Fruit fly (Drosophila melanogaster) whole organism, embryonic: ENCODE measurements around the gene CG1233.

ENCODE experiments used
- Abd-B ChIP-seq: fragments of 200-800 bp; sonication (Bioruptor generic); optimal IDR thresholded peaks from 2 replicates; lab custom pipeline; 2018; ENCODE audit warnings: missing biosample characterization, mild to moderate bottlenecking, missing genetic modification characterization, moderate library complexity
- Aef1 ChIP-seq: fragments of 200-800 bp; sonication (Bioruptor generic); IDR thresholded peaks from 3 replicates; pipeline ENCODE4 v1.3.6; 2022; ENCODE audit warnings: missing biosample characterization, missing genetic modification characterization
- BEAF-32 ChIP-seq: fragments of 200-800 bp; sonication (Bioruptor generic); optimal IDR thresholded peaks from 3 replicates; lab custom pipeline; 2017; ENCODE audit warnings: missing biosample characterization, missing genetic modification characterization, mild to moderate bottlenecking, moderate library complexity, missing genetic modification reagents
- CG1024 ChIP-seq: fragments of 200-800 bp; sonication (Bioruptor generic); IDR thresholded peaks from 2 replicates; pipeline ENCODE4 v1.3.6; 2022; ENCODE audit warnings: missing biosample characterization, missing genetic modification characterization
- CG10431 ChIP-seq: fragments of 200-800 bp; sonication (Bioruptor generic); optimal IDR thresholded peaks from 3 replicates; lab custom pipeline; 2018; ENCODE audit warnings: missing biosample characterization, mild to moderate bottlenecking, missing genetic modification characterization
- CG10959 ChIP-seq: fragments of 200-800 bp; sonication (Bioruptor generic); IDR thresholded peaks from 2 replicates; pipeline ENCODE4 v1.3.6; 2022; ENCODE audit warnings: missing biosample characterization, missing genetic modification characterization
- CG11247 ChIP-seq: fragments of 200-800 bp; sonication (Bioruptor generic); IDR thresholded peaks from 2 replicates; pipeline ENCODE4 v1.3.6; 2022; ENCODE audit warnings: missing biosample characterization, missing genetic modification characterization
- CG12942 ChIP-seq: fragments of 200-800 bp; sonication (Bioruptor generic); optimal IDR thresholded peaks from 3 replicates; lab custom pipeline; 2016; ENCODE audit warnings: missing biosample characterization, missing genetic modification characterization
- CG13123 ChIP-seq: fragments of 200-800 bp; sonication (Bioruptor generic); optimal IDR thresholded peaks from 2 replicates; lab custom pipeline; 2016; ENCODE audit warnings: missing biosample characterization, missing genetic modification characterization
- CG14014 ChIP-seq: fragments of 200-800 bp; sonication (Bioruptor generic); IDR thresholded peaks from 2 replicates; pipeline ENCODE4 v1.3.6; 2022; ENCODE audit warnings: missing biosample characterization, missing genetic modification characterization
- CG15011 ChIP-seq: fragments of 200-800 bp; sonication (Bioruptor generic); optimal IDR thresholded peaks from 3 replicates; lab custom pipeline; 2018; ENCODE audit warnings: missing biosample characterization, mild to moderate bottlenecking, missing genetic modification characterization
- CG15601 ChIP-seq: fragments of 200-800 bp; sonication (Bioruptor generic); optimal IDR thresholded peaks from 3 replicates; lab custom pipeline; 2019; ENCODE audit warnings: missing biosample characterization, mild to moderate bottlenecking, missing genetic modification characterization, moderate library complexity
- CG16863 ChIP-seq: fragments of 200-800 bp; sonication (Bioruptor generic); optimal IDR thresholded peaks from 3 replicates; lab custom pipeline; 2016; ENCODE audit warnings: missing biosample characterization, missing genetic modification characterization
- CG17385 ChIP-seq: fragments of 200-800 bp; sonication (Bioruptor generic); optimal IDR thresholded peaks from 3 replicates; lab custom pipeline; 2018; ENCODE audit warnings: missing biosample characterization, mild to moderate bottlenecking, missing genetic modification characterization
- CG2199 ChIP-seq: fragments of 200-800 bp; sonication (Bioruptor generic); IDR thresholded peaks from 3 replicates; pipeline ENCODE4 v1.3.6; 2022; ENCODE audit warnings: missing biosample characterization, missing genetic modification characterization
- CG30020 ChIP-seq: fragments of 200-800 bp; optimal IDR thresholded peaks from 2 replicates; lab custom pipeline; 2019; ENCODE audit warnings: missing biosample characterization, mild to moderate bottlenecking, missing genetic modification characterization, moderate library complexity
- CG31224 ChIP-seq: fragments of 200-800 bp; sonication (Bioruptor generic); IDR thresholded peaks from 2 replicates; pipeline ENCODE4 v1.3.6; 2022; ENCODE audit warnings: missing biosample characterization, missing genetic modification characterization
- CG33213 ChIP-seq: fragments of 200-800 bp; sonication (Bioruptor generic); optimal IDR thresholded peaks from 3 replicates; lab custom pipeline; 2016; ENCODE audit warnings: missing biosample characterization, missing genetic modification characterization
- CG4328 ChIP-seq: fragments of 200-800 bp; sonication (Bioruptor generic); optimal IDR thresholded peaks from 3 replicates; lab custom pipeline; 2017; ENCODE audit warnings: missing biosample characterization, missing genetic modification reagents, missing genetic modification characterization
- CG43689 ChIP-seq: fragments of 200-800 bp; sonication (Bioruptor generic); IDR thresholded peaks from 2 replicates; pipeline ENCODE4 v1.3.6; 2022; ENCODE audit warnings: missing biosample characterization, missing genetic modification characterization
- CG5180 ChIP-seq: fragments of 200-800 bp; sonication (Bioruptor generic); optimal IDR thresholded peaks from 3 replicates; lab custom pipeline; 2017; ENCODE audit warnings: missing biosample characterization, missing genetic modification characterization, mild to moderate bottlenecking, moderate library complexity, missing genetic modification reagents
- CG6765 ChIP-seq: fragments of 200-800 bp; sonication (Bioruptor generic); optimal IDR thresholded peaks from 3 replicates; lab custom pipeline; 2017; ENCODE audit warnings: missing biosample characterization, mild to moderate bottlenecking, missing genetic modification characterization
- CG7839 ChIP-seq: fragments of 200-800 bp; sonication (Bioruptor generic); optimal IDR thresholded peaks from 3 replicates; lab custom pipeline; 2018; ENCODE audit warnings: missing biosample characterization, mild to moderate bottlenecking, missing genetic modification characterization, moderate library complexity
- CG8924 ChIP-seq: fragments of 200-800 bp; optimal IDR thresholded peaks from 3 replicates; lab custom pipeline; 2019; ENCODE audit warnings: missing biosample characterization, mild to moderate bottlenecking, missing genetic modification characterization, moderate library complexity
- CG9609 ChIP-seq: fragments of 200-800 bp; sonication (Bioruptor generic); optimal IDR thresholded peaks from 3 replicates; lab custom pipeline; 2016; ENCODE audit warnings: missing biosample characterization, missing genetic modification characterization
- CoRest ChIP-seq: fragments of 200-800 bp; sonication (Bioruptor generic); optimal IDR thresholded peaks from 3 replicates; lab custom pipeline; 2018; ENCODE audit warnings: missing biosample characterization, mild to moderate bottlenecking, missing genetic modification characterization, moderate library complexity
- D19A ChIP-seq: fragments of 200-800 bp; optimal IDR thresholded peaks from 3 replicates; lab custom pipeline; 2019; ENCODE audit warnings: missing biosample characterization, mild to moderate bottlenecking, missing genetic modification characterization, moderate library complexity
- ERR ChIP-seq: fragments of 200-800 bp; sonication (Bioruptor generic); optimal IDR thresholded peaks from 2 replicates; lab custom pipeline; 2016; ENCODE audit warnings: missing biosample characterization, missing genetic modification characterization
- H2.0 ChIP-seq: fragments of 200-800 bp; sonication (Bioruptor generic); IDR thresholded peaks from 2 replicates; pipeline ENCODE4 v1.3.6; 2022; ENCODE audit warnings: missing biosample characterization, missing genetic modification characterization
- Lhr ChIP-seq: fragments of 200-800 bp; sonication (Bioruptor generic); optimal IDR thresholded peaks from 3 replicates; lab custom pipeline; 2017; ENCODE audit warnings: mild to moderate bottlenecking, missing biosample characterization, missing genetic modification reagents, missing genetic modification characterization
- Max ChIP-seq: fragments of 200-800 bp; sonication (Bioruptor generic); optimal IDR thresholded peaks from 2 replicates; lab custom pipeline; 2016; ENCODE audit warnings: missing biosample characterization, mild to moderate bottlenecking, missing genetic modification characterization
- TFAM ChIP-seq: fragments of 200-800 bp; sonication (Bioruptor generic); optimal IDR thresholded peaks from 2 replicates; lab custom pipeline; 2017; ENCODE audit warnings: missing biosample characterization, missing genetic modification characterization, inconsistent platforms
- Vsx1 ChIP-seq: fragments of 200-800 bp; sonication (Bioruptor generic); optimal IDR thresholded peaks from 2 replicates; lab custom pipeline; 2017; ENCODE audit warnings: missing biosample characterization, mild to moderate bottlenecking, missing genetic modification characterization, missing genetic modification reagents
- Xbp1 ChIP-seq: fragments of 200-800 bp; sonication (Bioruptor generic); optimal IDR thresholded peaks from 3 replicates; lab custom pipeline; 2016; ENCODE audit warnings: missing biosample characterization, mild to moderate bottlenecking, missing genetic modification characterization
- bbx ChIP-seq: fragments of 200-800 bp; sonication (Bioruptor generic); IDR thresholded peaks from 2 replicates; pipeline ENCODE4 v1.3.6; 2022; ENCODE audit warnings: missing biosample characterization, missing genetic modification characterization; ENCODE audit not compliant: partially characterized antibody
- corto ChIP-seq: fragments of 200-800 bp; sonication (Bioruptor generic); optimal IDR thresholded peaks from 2 replicates; lab custom pipeline; 2016; ENCODE audit warnings: missing biosample characterization, mild to moderate bottlenecking, missing genetic modification characterization, moderate library complexity
- fd96Cb ChIP-seq: fragments of 200-800 bp; sonication (Bioruptor generic); optimal IDR thresholded peaks from 2 replicates; lab custom pipeline; 2018; ENCODE audit warnings: missing biosample characterization, mild to moderate bottlenecking, missing genetic modification characterization, moderate library complexity
- gcm ChIP-seq: fragments of 200-800 bp; sonication (Bioruptor generic); optimal IDR thresholded peaks from 2 replicates; lab custom pipeline; 2019; ENCODE audit warnings: missing biosample characterization, mild to moderate bottlenecking, missing genetic modification characterization, moderate library complexity
- insv ChIP-seq, 2 experiments: fragments of 200-800 bp; sonication (Bioruptor generic); optimal IDR thresholded peaks; 3 replicates each; lab custom pipeline; 2016 to 2018; ENCODE audit warnings: missing biosample characterization in 2 of 2, missing genetic modification characterization in 2 of 2
- maf-S ChIP-seq: fragments of 200-800 bp; sonication (Bioruptor generic); optimal IDR thresholded peaks from 2 replicates; lab custom pipeline; 2016; ENCODE audit warnings: missing biosample characterization, missing genetic modification characterization
- prd ChIP-seq, 3 experiments: fragments of >200 bp in 2 of 3; fragments of 200-800 bp in 1 of 3; sonication (Bioruptor generic) in 1 of 3; optimal IDR thresholded peaks in 2 of 3; IDR thresholded peaks in 1 of 3; 2 replicates in 2 of 3; 3 replicates in 1 of 3; pipeline versions ENCODE4 v1.3.6 to Lab custom; 2017 to 2022; ENCODE audit warnings: missing biosample characterization in 1 of 3, missing genetic modification characterization in 1 of 3
- row ChIP-seq: fragments of 200-800 bp; sonication (Bioruptor generic); IDR thresholded peaks from 3 replicates; pipeline ENCODE4 v1.3.6; 2022; ENCODE audit warnings: missing biosample characterization, missing genetic modification characterization
- sens-2 ChIP-seq: fragments of 200-800 bp; sonication (Bioruptor generic); IDR thresholded peaks from 2 replicates; pipeline ENCODE4 v1.3.6; 2022; ENCODE audit warnings: missing biosample characterization, missing genetic modification characterization
- seq ChIP-seq: fragments of 200-800 bp; sonication (Bioruptor generic); IDR thresholded peaks from 2 replicates; pipeline ENCODE4 v1.3.6; 2022; ENCODE audit warnings: missing biosample characterization, missing genetic modification characterization
- stc ChIP-seq: fragments of 200-800 bp; sonication (Bioruptor generic); IDR thresholded peaks from 2 replicates; pipeline ENCODE4 v1.3.6; 2022; ENCODE audit warnings: missing biosample characterization, missing genetic modification characterization
- tio ChIP-seq: fragments of 200-800 bp; sonication (Bioruptor generic); optimal IDR thresholded peaks from 2 replicates; lab custom pipeline; 2017; ENCODE audit warnings: missing biosample characterization, missing genetic modification characterization, inconsistent platforms
- usp ChIP-seq: fragments of >200 bp; optimal IDR thresholded peaks from 2 replicates; lab custom pipeline; 2017; ENCODE audit warnings: missing biosample characterization, missing genetic modification characterization
- zfh1 ChIP-seq: fragments of 200-800 bp; sonication (Bioruptor generic); IDR thresholded peaks from 3 replicates; pipeline ENCODE4 v1.3.6; 2022; ENCODE audit warnings: missing biosample characterization, missing genetic modification characterization

CG1233 gene

DNA sequence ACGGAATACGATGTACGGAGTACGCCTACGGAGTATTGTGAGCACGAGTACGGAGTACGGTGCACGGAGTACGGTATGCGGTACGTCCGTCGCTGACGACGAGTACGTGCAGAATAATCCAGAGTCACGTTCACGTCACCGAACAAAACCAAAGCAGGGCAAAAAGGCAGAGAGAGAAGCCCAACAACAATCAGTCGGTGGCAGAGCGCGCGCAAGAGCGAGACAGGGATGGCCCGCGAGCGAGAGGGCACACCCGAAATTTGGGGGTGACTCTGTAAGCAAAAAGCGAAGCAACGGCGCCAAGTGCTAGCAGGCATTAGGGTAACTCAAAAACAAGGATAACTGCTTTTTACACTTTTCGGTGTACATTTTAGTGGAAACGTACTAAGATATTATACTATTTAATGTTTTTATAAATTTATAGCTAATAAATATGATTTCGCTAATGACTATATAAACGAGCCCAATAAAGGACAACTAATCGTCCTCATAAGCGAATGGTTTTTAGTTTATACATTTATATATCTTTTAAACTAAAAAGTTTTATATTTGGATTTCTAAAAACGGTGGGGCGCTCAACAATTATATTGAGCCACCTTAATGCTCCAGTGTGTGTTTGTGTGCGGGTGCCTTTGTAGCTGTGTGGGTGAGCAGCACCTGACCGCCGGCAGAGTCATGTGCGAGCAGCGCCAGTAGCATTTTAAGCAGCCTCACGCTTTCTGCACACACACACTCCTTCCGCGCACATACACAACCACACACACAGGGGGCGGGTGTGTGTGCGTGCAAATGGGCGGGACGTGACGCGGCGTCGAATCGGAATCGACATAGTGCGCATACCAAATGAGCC, 16.2 kb downstream of the CG1233 start (continued):
- peak; percentile 75 for TF ChIP-seq Lhr (GFP tag; lab: Kevin White, UChicago)
- 0 out of 2 replicates have a peak, but pooled peaks have one; percentile 34 for TF ChIP-seq bbx (GFP tag; lab: Robert Waterston, UW)
- TF ChIP-seq gcm = peak; percentile 92
- peak; percentile 82 for TF ChIP-seq Xbp1
- no peak for TF ChIP-seq BEAF-32 (GFP tag; lab: Kevin White, UChicago)
- peak; percentile 75 for TF ChIP-seq CG5180 (GFP tag; lab: Kevin White, UChicago)
- peak; percentile 71 for TF ChIP-seq CG30020 (tag; lab: Kevin White, UChicago)
- TF ChIP-seq CG15011 = peak; percentile 83
- peak; percentile 87 for TF ChIP-seq CG10431 (GFP tag; lab: Kevin White, UChicago)
- TF ChIP-seq insv (GFP tag; optimal IDR thresholded peaks at IDR 0.05; lab: Kevin White, UChicago) = peak in 1 of 2 experiments; percentile 67
- peak; percentile 94 for TF ChIP-seq CG6765 (GFP tag; lab: Kevin White, UChicago)
- TF ChIP-seq usp (GFP tag; lab: Kevin White, UChicago) = no peak
- TF ChIP-seq CG4328 = peak; percentile 91
- TF ChIP-seq ERR (GFP tag; lab: Kevin White, UChicago) = no peak
- no peak for TF ChIP-seq corto (GFP tag; lab: Kevin White, UChicago)
- peak; percentile 89 for TF ChIP-seq Vsx1
- TF ChIP-seq H2.0 (GFP tag; lab: Robert Waterston, UW) = peak; percentile 53
- TF ChIP-seq CG2199 (GFP tag; lab: Robert Waterston, UW) = no peak
- TF ChIP-seq stc = peak; percentile 78
- TF ChIP-seq sens-2 = no peak
- TF ChIP-seq CG33213 (GFP tag; lab: Kevin White, UChicago) = no peak
- peak; percentile 78 for TF ChIP-seq seq (GFP tag; lab: Robert Waterston, UW)
- no peak for TF ChIP-seq prd (optimal IDR thresholded peaks at IDR 0.05; lab: Kevin White, UChicago)
- peak; percentile 72 for TF ChIP-seq prd (GFP tag; IDR thresholded peaks at IDR 0.05; lab: Robert Waterston, UW)
- peak; percentile 84 for TF ChIP-seq CG14014 (GFP tag; lab: Robert Waterston, UW)
- TF ChIP-seq zfh1 (GFP tag; lab: Robert Waterston, UW) = peak; percentile 78
- peak; percentile 74 for TF ChIP-seq Max (GFP tag; lab: Kevin White, UChicago)
- peak; percentile 92 for TF ChIP-seq fd96Cb (tag; lab: Kevin White, UChicago)
- TF ChIP-seq CG17385 (GFP tag; lab: Kevin White, UChicago) = peak; percentile 90
- peak; percentile 89 for TF ChIP-seq D19A (tag; lab: Kevin White, UChicago)
- TF ChIP-seq CG10959 (GFP tag; lab: Robert Waterston, UW) = peak; percentile 70
- peak; percentile 45 for TF ChIP-seq CG31224 (GFP tag; lab: Robert Waterston, UW)
- TF ChIP-seq CG12942 (GFP tag; lab: Kevin White, UChicago) = peak; percentile 69
- TF ChIP-seq CG16863 = no peak
- TF ChIP-seq CoRest (tag; lab: Kevin White, UChicago) = peak; percentile 91
- peak; percentile 95 for TF ChIP-seq CG8924 (tag; lab: Kevin White, UChicago)
- TF ChIP-seq CG13123 (GFP tag; lab: Kevin White, UChicago) = peak; percentile 66
- TF ChIP-seq CG15601 (tag; lab: Kevin White, UChicago) = peak; percentile 93
- no peak for TF ChIP-seq TFAM (GFP tag; lab: Kevin White, UChicago)
- peak; percentile 94 for TF ChIP-seq CG7839 (tag; lab: Kevin White, UChicago)
- peak; percentile 73; the same call in 2 of the 3 replicates for TF ChIP-seq row
- no peak for TF ChIP-seq CG9609 (GFP tag; lab: Kevin White, UChicago)
- peak; percentile 83 for TF ChIP-seq tio (GFP tag; lab: Kevin White, UChicago)
- peak; percentile 55; the same call in 1 of the 2 replicates for TF ChIP-seq CG11247 (GFP tag; lab: Robert Waterston, UW)
- TF ChIP-seq CG43689 = no peak
- no peak for TF ChIP-seq maf-S (GFP tag; lab: Kevin White, UChicago)
- no peak; the same call in 1 of the 2 replicates for TF ChIP-seq CG1024
- TF ChIP-seq Aef1 (GFP tag; lab: Robert Waterston, UW) = 0 out of 3 replicates have a peak, but pooled peaks have one; percentile 30
- TF ChIP-seq Abd-B (GFP tag; lab: Kevin White, UChicago) = peak; percentile 65
